Fruit fly (Drosophila melanogaster) whole organism: Measurements from ENCODE around the gene mRRF2.

Experiments
- CG8478 ChIP-seq: fragments of >200 bp; optimal IDR thresholded peaks from 2 replicates; lab custom pipeline; 2018; ENCODE audit warnings: inconsistent platforms
- Dll ChIP-seq: fragments of >200 bp; optimal IDR thresholded peaks from 2 replicates; lab custom pipeline; 2017
- pan ChIP-seq: fragments of >200 bp; optimal IDR thresholded peaks from 2 replicates; lab custom pipeline; 2017
- psq ChIP-seq: fragments of >200 bp; optimal IDR thresholded peaks from 2 replicates; lab custom pipeline; 2017
- usp ChIP-seq: fragments of >200 bp; optimal IDR thresholded peaks from 2 replicates; lab custom pipeline; 2017; ENCODE audit warnings: missing biosample characterization, missing genetic modification characterization, mixed read lengths

- TF ChIP-seq pan (lab: Kevin White, UChicago) (no peak), psq (lab: Kevin White, UChicago) (no peak), Dll (lab: Kevin White, UChicago) (no peak), CG8478 (lab: Kevin White, UChicago) (no peak), usp (no peak)
Measured at dm6 chr3R:22576096-22576697, 37.3 kb upstream of the mRRF2 start.
